Worm (Caenorhabditis elegans): Measurements from ENCODE around the gene ttr-50.
A peak's percentile ranks its signal among the peaks of the same experiment; 100 is the strongest.

ttr-50 gene

DNA sequence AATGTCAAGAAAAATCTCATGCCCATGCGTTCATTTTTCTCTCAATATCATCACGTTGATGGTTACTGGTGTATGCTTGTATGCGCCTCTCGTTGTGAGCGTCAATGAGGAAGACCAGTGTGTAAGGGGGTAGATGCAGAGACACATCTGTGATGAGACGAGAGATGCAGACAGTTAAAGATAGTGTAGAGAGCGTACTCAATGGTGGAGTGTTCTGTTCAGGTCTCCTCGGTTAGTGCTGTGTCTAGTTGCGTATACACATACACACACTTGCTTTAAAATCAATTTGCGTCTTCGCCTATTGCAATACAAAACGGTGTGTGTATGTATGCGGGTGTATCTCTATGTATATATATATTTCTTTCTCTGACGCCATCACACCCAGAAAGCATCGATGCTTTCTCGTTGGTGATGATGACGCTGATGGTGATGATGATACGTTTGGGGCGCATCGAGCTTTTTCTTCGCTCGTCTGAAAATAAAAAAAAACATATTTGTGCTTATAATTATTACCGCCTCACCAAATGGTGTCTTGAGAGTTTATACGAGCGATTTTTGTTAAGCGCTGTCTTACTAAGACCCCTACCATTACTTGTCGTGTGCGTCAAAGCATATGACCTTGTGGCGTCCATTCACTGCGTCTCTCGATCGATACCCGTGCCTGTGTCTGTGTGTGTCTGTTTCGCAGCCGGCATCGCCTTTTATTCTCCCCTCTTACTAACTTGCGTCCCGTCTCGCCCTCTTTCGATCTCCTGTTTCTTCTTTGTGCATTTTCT lies 47.2 kb downstream of the ttr-50 start, which contains the start of gene F40F11.3 (continued):
- TF ChIP-seq unc-98 (GFP tag; IDR thresholded peaks at IDR 0.05) (no peak), pqm-1 (tag; optimal IDR thresholded peaks at IDR 0.05) (peak; percentile 33), lir-3 (tag; optimal IDR thresholded peaks at IDR 0.05; ENCODE audit: poor library complexity) (peak; percentile 83), nhr-19 (GFP tag; conservative IDR thresholded peaks at IDR 0.05) (peak; percentile 83), irx-1 (tag; optimal IDR thresholded peaks at IDR 0.05) (peak; percentile 34), nhr-47 (tag; optimal IDR thresholded peaks at IDR 0.05) (peak; percentile 87), nhr-237 (tag; optimal IDR thresholded peaks at IDR 0.05) (peak; percentile 85), dpl-1 (GFP tag; optimal IDR thresholded peaks at IDR 0.05) (peak; percentile 51 to 60 (median 57)), alr-1 (tag; optimal IDR thresholded peaks at IDR 0.05; ENCODE audit: borderline replicate concordance) (no peak), fkh-10 (GFP tag; optimal IDR thresholded peaks at IDR 0.05) (peak; percentile 87), mdl-1 (tag; optimal IDR thresholded peaks at IDR 0.05) (peak in 1 of 2 experiments; percentile 92), ceh-8 (GFP tag; optimal IDR thresholded peaks at IDR 0.05) (peak; percentile 80), unc-62 (GFP tag; optimal IDR thresholded peaks at IDR 0.05) (peak; percentile 1), fkh-4 (tag; optimal IDR thresholded peaks at IDR 0.05; ENCODE audit: borderline replicate concordance) (peak; percentile 50), F16B12.6 (tag; optimal IDR thresholded peaks at IDR 0.05) (no peak), nhr-76 (tag; optimal IDR thresholded peaks at IDR 0.05) (no peak), lin-39 (tag; optimal IDR thresholded peaks at IDR 0.05) (peak; percentile 25), snu-23 (GFP tag; optimal IDR thresholded peaks at IDR 0.05) (peak; percentile 96), hpl-2 (GFP tag; optimal IDR thresholded peaks at IDR 0.05) (no peak), vab-15 (tag; optimal IDR thresholded peaks at IDR 0.05) (peak; percentile 85), blmp-1 (tag; optimal IDR thresholded peaks at IDR 0.05) (peak; percentile 62), egl-27 (tag; optimal IDR thresholded peaks at IDR 0.05) (peak in 1 of 2 experiments; percentile 75), dsc-1 (tag; optimal IDR thresholded peaks at IDR 0.05) (peak; percentile 93), hlh-17 (GFP tag; optimal IDR thresholded peaks at IDR 0.05; ENCODE audit: borderline replicate concordance) (no peak), C34B4.2 (tag; optimal IDR thresholded peaks at IDR 0.05) (no peak), nhr-84 (tag; optimal IDR thresholded peaks at IDR 0.05) (no peak), zag-1 (tag; optimal IDR thresholded peaks at IDR 0.05) (no peak), jun-1 (tag; optimal IDR thresholded peaks at IDR 0.05) (peak; percentile 90), nhr-11 (tag; optimal IDR thresholded peaks at IDR 0.05) (peak; percentile 50), sox-4 (tag; optimal IDR thresholded peaks at IDR 0.05) (peak; percentile 66), lin-13 (GFP tag; optimal IDR thresholded peaks at IDR 0.05) (peak; percentile 68), mef-2 (tag; optimal IDR thresholded peaks at IDR 0.05) (peak; percentile 6), ceh-90 (tag; optimal IDR thresholded peaks at IDR 0.05) (no peak), nhr-90 (tag; optimal IDR thresholded peaks at IDR 0.05; ENCODE audit: poor library complexity) (peak; percentile 78), elt-2 (tag; optimal IDR thresholded peaks at IDR 0.05) (peak; percentile 49), snpc-4 (tag; optimal IDR thresholded peaks at IDR 0.05) (peak; percentile 56), mab-9 (GFP tag; IDR thresholded peaks at IDR 0.05) (0 out of 2 replicates have a peak, but pooled peaks have one; percentile 30), Y116A8C.19 (tag; optimal IDR thresholded peaks at IDR 0.05; ENCODE audit: borderline replicate concordance) (no peak), lin-14 (GFP tag; optimal IDR thresholded peaks at IDR 0.05) (peak; percentile 97), pax-3 (tag; optimal IDR thresholded peaks at IDR 0.05) (peak; percentile 73), nhr-71 (tag; optimal IDR thresholded peaks at IDR 0.05) (peak; percentile 92), ceh-63 (GFP tag; optimal IDR thresholded peaks at IDR 0.05) (no peak), tbx-2 (tag; optimal IDR thresholded peaks at IDR 0.05) (peak; percentile 87), C16A3.4 (tag; optimal IDR thresholded peaks at IDR 0.05) (peak; percentile 89), ceh-82 (tag; optimal IDR thresholded peaks at IDR 0.05) (peak; percentile 65 to 91 (median 78)), rnt-1 (tag; optimal IDR thresholded peaks at IDR 0.05) (peak; percentile 87), nhr-77 (tag; optimal IDR thresholded peaks at IDR 0.05) (peak; percentile 78), tlp-1 (tag; optimal IDR thresholded peaks at IDR 0.05) (no peak), zip-4 (GFP tag; optimal IDR thresholded peaks at IDR 0.05) (peak; percentile 33), sptf-1 (tag; optimal IDR thresholded peaks at IDR 0.05) (no peak)

Data from whole organism, L1 larva.